Worm (Caenorhabditis elegans) whole organism, L1 larva: ENCODE results near the gene DC2.5.

ENCODE experiments used
- C04F5.9 ChIP-seq: sonication (generic microtip); optimal IDR thresholded peaks from 2 replicates; lab custom pipeline; 2016; ENCODE audit warnings: missing genetic modification characterization, missing compliant biosample characterization
- C16A3.4 ChIP-seq: fragments of 150-350 bp; optimal IDR thresholded peaks from 2 replicates; lab custom pipeline; 2014; ENCODE audit warnings: missing biosample characterization, missing genetic modification characterization
- F16B12.6 ChIP-seq: fragments of 150-350 bp; optimal IDR thresholded peaks from 2 replicates; lab custom pipeline; 2014; ENCODE audit warnings: missing biosample characterization, missing genetic modification characterization
- Y116A8C.19 ChIP-seq: sonication (generic microtip); optimal IDR thresholded peaks from 2 replicates; lab custom pipeline; 2016; ENCODE audit warnings: missing compliant biosample characterization, missing genetic modification characterization, borderline replicate concordance
- alr-1 ChIP-seq: fragments of 200-800 bp; sonication (Bioruptor generic); optimal IDR thresholded peaks from 2 replicates; lab custom pipeline; 2018; ENCODE audit warnings: borderline replicate concordance, mild to moderate bottlenecking, missing genetic modification characterization, missing compliant biosample characterization
- aly-2 ChIP-seq: fragments of 150-350 bp; optimal IDR thresholded peaks from 2 replicates; lab custom pipeline; 2014; ENCODE audit warnings: missing biosample characterization, missing genetic modification characterization
- ceh-63 ChIP-seq: fragments of 200-800 bp; sonication (Bioruptor generic); optimal IDR thresholded peaks from 2 replicates; lab custom pipeline; 2018; ENCODE audit warnings: mild to moderate bottlenecking, missing genetic modification characterization, missing compliant biosample characterization
- ceh-82 ChIP-seq, 3 experiments: fragments of 150-350 bp in 1 of 3; sonication (generic microtip) in 2 of 3; optimal IDR thresholded peaks; 2 replicates each; lab custom pipeline; 2014 to 2017; ENCODE audit warnings: missing biosample characterization in 3 of 3, missing genetic modification characterization in 3 of 3
- ceh-88 ChIP-seq: fragments of 200-800 bp; sonication (Bioruptor generic); IDR thresholded peaks from 2 replicates; pipeline ENCODE4 v1.3.6; 2022; ENCODE audit warnings: missing genetic modification characterization, missing compliant biosample characterization
- ces-1 ChIP-seq: fragments of 150-350 bp; optimal IDR thresholded peaks from 2 replicates; lab custom pipeline; 2014; ENCODE audit warnings: missing biosample characterization, missing genetic modification reagents, missing genetic modification characterization
- dsc-1 ChIP-seq: sonication (generic microtip); optimal IDR thresholded peaks from 2 replicates; lab custom pipeline; 2016; ENCODE audit warnings: mild to moderate bottlenecking, missing genetic modification characterization, missing compliant biosample characterization
- efl-1 ChIP-seq, 4 experiments: fragments of 150-350 bp; optimal IDR thresholded peaks in 3 of 4; peaks in 1 of 4; 1 replicate in 1 of 4; 2 replicates in 3 of 4; lab custom pipeline; 2014; ENCODE audit warnings: missing biosample characterization in 2 of 4, missing genetic modification characterization in 2 of 4, missing genetic modification reagents in 2 of 4
- efl-3 ChIP-seq: fragments of 200-800 bp; sonication (Bioruptor generic); optimal IDR thresholded peaks from 2 replicates; lab custom pipeline; 2018; ENCODE audit warnings: mild to moderate bottlenecking, missing genetic modification characterization, missing compliant biosample characterization
- egl-27 ChIP-seq, 2 experiments: fragments of 150-350 bp in 1 of 2; sonication (generic microtip); optimal IDR thresholded peaks; 3 replicates each; lab custom pipeline; 2017 to 2018; ENCODE audit warnings: missing biosample characterization in 2 of 2, missing genetic modification characterization in 2 of 2, missing genetic modification reagents in 2 of 2
- elt-2 ChIP-seq: sonication (generic microtip); optimal IDR thresholded peaks from 2 replicates; lab custom pipeline; 2016; ENCODE audit warnings: missing genetic modification characterization, mild to moderate bottlenecking, inconsistent platforms, missing compliant biosample characterization, missing genetic modification reagents
- ets-5 ChIP-seq: fragments of 200-800 bp; sonication (Bioruptor generic); IDR thresholded peaks from 2 replicates; pipeline ENCODE4 v1.3.6; 2022; ENCODE audit warnings: missing genetic modification characterization, missing compliant biosample characterization
- fkh-10 ChIP-seq: sonication (generic microtip); optimal IDR thresholded peaks from 2 replicates; lab custom pipeline; 2017; ENCODE audit warnings: missing biosample characterization, missing genetic modification reagents, missing genetic modification characterization
- fkh-4 ChIP-seq: sonication (generic microtip); optimal IDR thresholded peaks from 2 replicates; lab custom pipeline; 2016; ENCODE audit warnings: missing compliant biosample characterization, missing genetic modification characterization, borderline replicate concordance
- grh-1 ChIP-seq: fragments of 200-800 bp; sonication (Bioruptor generic); IDR thresholded peaks from 2 replicates; pipeline ENCODE4 v1.3.6; 2022; ENCODE audit warnings: missing genetic modification reagents, missing genetic modification characterization, missing compliant biosample characterization
- hlh-17 ChIP-seq: fragments of 200-800 bp; sonication (Bioruptor generic); optimal IDR thresholded peaks from 2 replicates; lab custom pipeline; 2018; ENCODE audit warnings: missing genetic modification characterization, mild to moderate bottlenecking, missing compliant biosample characterization, moderate library complexity, borderline replicate concordance
- hlh-4 ChIP-seq: sonication (generic microtip); optimal IDR thresholded peaks from 2 replicates; lab custom pipeline; 2016; ENCODE audit warnings: mild to moderate bottlenecking, missing genetic modification characterization, missing compliant biosample characterization
- irx-1 ChIP-seq: sonication (generic microtip); optimal IDR thresholded peaks from 2 replicates; lab custom pipeline; 2016; ENCODE audit warnings: missing genetic modification characterization, missing compliant biosample characterization
- isw-1 ChIP-seq: fragments of 200-800 bp; sonication (Bioruptor generic); IDR thresholded peaks from 2 replicates; pipeline ENCODE4 v1.3.6; 2022; ENCODE audit warnings: missing genetic modification characterization, missing compliant biosample characterization
- jun-1 ChIP-seq: fragments of 150-350 bp; optimal IDR thresholded peaks from 2 replicates; lab custom pipeline; 2014; ENCODE audit warnings: missing biosample characterization, missing genetic modification reagents, missing genetic modification characterization
- lin-13 ChIP-seq: fragments of 150-350 bp; optimal IDR thresholded peaks from 2 replicates; lab custom pipeline; 2014; ENCODE audit warnings: missing biosample characterization, missing genetic modification reagents, missing genetic modification characterization
- lin-14 ChIP-seq: fragments of 200-800 bp; sonication (Bioruptor generic); optimal IDR thresholded peaks from 2 replicates; lab custom pipeline; 2018; ENCODE audit warnings: mild to moderate bottlenecking, missing genetic modification characterization, moderate library complexity, missing compliant biosample characterization
- lir-3 ChIP-seq: sonication (generic microtip); optimal IDR thresholded peaks from 2 replicates; lab custom pipeline; 2016; ENCODE audit warnings: mild to moderate bottlenecking, missing genetic modification characterization, moderate library complexity, missing compliant biosample characterization; ENCODE audit not compliant: poor library complexity
- lsy-2 ChIP-seq, 2 experiments: fragments of 150-350 bp; optimal IDR thresholded peaks; 2 replicates each; lab custom pipeline; 2014; ENCODE audit warnings: missing biosample characterization in 2 of 2, missing genetic modification characterization in 2 of 2
- mep-1 ChIP-seq: fragments of 150-350 bp; optimal IDR thresholded peaks from 2 replicates; lab custom pipeline; 2014; ENCODE audit warnings: missing biosample characterization, missing genetic modification characterization
- nhr-19 ChIP-seq: fragments of 200-800 bp; sonication (Bioruptor generic); conservative IDR thresholded peaks from 2 replicates; pipeline ENCODE4 v1.3.6; 2022; ENCODE audit warnings: missing genetic modification characterization, missing compliant biosample characterization
- nhr-237 ChIP-seq: fragments of 150-350 bp; optimal IDR thresholded peaks from 2 replicates; lab custom pipeline; 2014; ENCODE audit warnings: missing biosample characterization, missing genetic modification characterization
- nhr-47 ChIP-seq: sonication (generic microtip); optimal IDR thresholded peaks from 2 replicates; lab custom pipeline; 2016; ENCODE audit warnings: mild to moderate bottlenecking, missing genetic modification characterization, moderate library complexity, missing compliant biosample characterization
- nhr-76 ChIP-seq: sonication (generic microtip); optimal IDR thresholded peaks from 2 replicates; lab custom pipeline; 2017; ENCODE audit warnings: missing biosample characterization, missing genetic modification characterization
- nhr-77 ChIP-seq: fragments of 150-350 bp; optimal IDR thresholded peaks from 2 replicates; lab custom pipeline; 2014; ENCODE audit warnings: missing biosample characterization, missing genetic modification characterization
- nhr-84 ChIP-seq: sonication (generic microtip); optimal IDR thresholded peaks from 2 replicates; lab custom pipeline; 2017; ENCODE audit warnings: missing biosample characterization, missing genetic modification characterization
- pag-3 ChIP-seq: sonication (generic microtip); optimal IDR thresholded peaks from 2 replicates; lab custom pipeline; 2017; ENCODE audit warnings: missing genetic modification characterization, mild to moderate bottlenecking, missing compliant biosample characterization, antibody characterized with exemption, borderline replicate concordance; ENCODE audit not compliant: insufficient read depth
- pqm-1 ChIP-seq: sonication (generic microtip); optimal IDR thresholded peaks from 3 replicates; lab custom pipeline; 2017; ENCODE audit warnings: missing biosample characterization, missing genetic modification characterization
- rnt-1 ChIP-seq: sonication (generic microtip); optimal IDR thresholded peaks from 2 replicates; lab custom pipeline; 2016; ENCODE audit warnings: mild to moderate bottlenecking, missing genetic modification characterization, moderate library complexity, missing compliant biosample characterization
- skn-1 ChIP-seq: fragments of 150-350 bp; optimal IDR thresholded peaks from 2 replicates; lab custom pipeline; 2014; ENCODE audit warnings: missing biosample characterization, missing genetic modification characterization
- sox-4 ChIP-seq: sonication (generic microtip); optimal IDR thresholded peaks from 2 replicates; lab custom pipeline; 2016; ENCODE audit warnings: missing genetic modification characterization, missing compliant biosample characterization
- sptf-1 ChIP-seq: fragments of 150-350 bp; optimal IDR thresholded peaks from 2 replicates; lab custom pipeline; 2014; ENCODE audit warnings: missing biosample characterization, missing genetic modification characterization
- sup-37 ChIP-seq: fragments of 200-800 bp; sonication (Bioruptor generic); optimal IDR thresholded peaks from 2 replicates; lab custom pipeline; 2018; ENCODE audit warnings: mild to moderate bottlenecking, missing genetic modification characterization, missing compliant biosample characterization
- swsn-7 ChIP-seq: sonication (generic microtip); optimal IDR thresholded peaks from 2 replicates; lab custom pipeline; 2016; ENCODE audit warnings: missing genetic modification characterization, missing compliant biosample characterization
- unc-30 ChIP-seq: sonication (generic microtip); optimal IDR thresholded peaks from 2 replicates; lab custom pipeline; 2017; ENCODE audit warnings: missing biosample characterization, missing genetic modification characterization
- unc-62 ChIP-seq: fragments of 150-350 bp; optimal IDR thresholded peaks from 2 replicates; lab custom pipeline; 2014; ENCODE audit warnings: missing biosample characterization, missing genetic modification reagents, missing genetic modification characterization
- unc-86 ChIP-seq: sonication (generic microtip); optimal IDR thresholded peaks from 2 replicates; lab custom pipeline; 2016; ENCODE audit warnings: missing genetic modification characterization, missing compliant biosample characterization
- unc-98 ChIP-seq: fragments of 200-800 bp; sonication (Bioruptor generic); IDR thresholded peaks from 2 replicates; pipeline ENCODE4 v1.3.6; 2022; ENCODE audit warnings: missing genetic modification characterization, missing compliant biosample characterization
- ztf-11 ChIP-seq, 2 experiments: sonication (generic microtip); optimal IDR thresholded peaks; 2 replicates each; lab custom pipeline; 2016 to 2017; ENCODE audit warnings: missing genetic modification characterization in 2 of 2, missing biosample characterization in 1 of 2, missing compliant biosample characterization in 1 of 2

DC2.5 gene

ce11 chrV:185694-186217 lies 26.8 kb downstream of the DC2.5 start, which contains the start of gene arid-1 (continued):
- TF ChIP-seq ztf-11 (tag; optimal IDR thresholded peaks at IDR 0.05; lab: Kevin White, UChicago) (no peak), ces-1 (no peak), grh-1 (no peak), fkh-4 (no peak), pqm-1 (tag; lab: Kevin White, UChicago) (no peak), isw-1 (peak; percentile 9), hlh-17 (GFP tag; lab: Kevin White, UChicago) (no peak), nhr-77 (tag; lab: Kevin White, UChicago) (no peak), swsn-7 (tag; lab: Kevin White, UChicago) (peak; percentile 48), Y116A8C.19 (tag; lab: Kevin White, UChicago) (no peak), elt-2 (tag; lab: Kevin White, UChicago) (no peak), lir-3 (no peak), ceh-88 (GFP tag; lab: Robert Waterston, UW) (no peak), jun-1 (tag; lab: Kevin White, UChicago) (no peak), unc-62 (no peak), C04F5.9 (no peak), efl-3 (GFP tag; lab: Kevin White, UChicago) (no peak), ceh-82 (tag; optimal IDR thresholded peaks at IDR 0.05; lab: Kevin White, UChicago) (peak in 2 of 3 experiments; percentile 0 to 44), ceh-63 (GFP tag; lab: Kevin White, UChicago) (no peak), nhr-84 (tag; lab: Kevin White, UChicago) (no peak), unc-30 (tag; lab: Kevin White, UChicago) (no peak), fkh-10 (no peak), lsy-2 (tag; optimal IDR thresholded peaks at IDR 0.05; lab: Kevin White, UChicago) (peak; percentile 15 to 56), nhr-237 (tag; lab: Kevin White, UChicago) (no peak), lin-14 (GFP tag; lab: Kevin White, UChicago) (no peak), unc-98 (GFP tag; lab: Robert Waterston, UW) (no peak), nhr-76 (no peak), pag-3 (tag; lab: Kevin White, UChicago) (no peak), alr-1 (tag; lab: Kevin White, UChicago) (no peak), unc-86 (tag; lab: Kevin White, UChicago) (no peak), skn-1 (peak; percentile 58), dsc-1 (no peak), sptf-1 (tag; lab: Kevin White, UChicago) (no peak), aly-2 (tag; lab: Kevin White, UChicago) (no peak), hlh-4 (tag; lab: Kevin White, UChicago) (no peak), C16A3.4 (no peak), nhr-19 (GFP tag; lab: Robert Waterston, UW) (no peak), sup-37 (GFP tag; lab: Kevin White, UChicago) (no peak), rnt-1 (tag; lab: Kevin White, UChicago) (no peak), lin-13 (GFP tag; lab: Kevin White, UChicago) (no peak), F16B12.6 (peak; percentile 44), mep-1 (tag; lab: Kevin White, UChicago) (peak; percentile 27), sox-4 (no peak), efl-1 (optimal IDR thresholded peaks at IDR 0.05; lab: Kevin White, UChicago) (peak; percentile 76 to 81), efl-1 (GFP tag; optimal IDR thresholded peaks at IDR 0.05 in 1 of 2; lab: Kevin White, UChicago) (peak; percentile 74 to 96), egl-27 (tag; optimal IDR thresholded peaks at IDR 0.05; lab: Kevin White, UChicago) (no peak), nhr-47 (peak; percentile 49), ets-5 (GFP tag; lab: Robert Waterston, UW) (no peak), irx-1 (tag; lab: Kevin White, UChicago) (peak; percentile 7)
